Fruit fly (Drosophila melanogaster): Measurements from ENCODE around the gene CG13891.

DNA sequence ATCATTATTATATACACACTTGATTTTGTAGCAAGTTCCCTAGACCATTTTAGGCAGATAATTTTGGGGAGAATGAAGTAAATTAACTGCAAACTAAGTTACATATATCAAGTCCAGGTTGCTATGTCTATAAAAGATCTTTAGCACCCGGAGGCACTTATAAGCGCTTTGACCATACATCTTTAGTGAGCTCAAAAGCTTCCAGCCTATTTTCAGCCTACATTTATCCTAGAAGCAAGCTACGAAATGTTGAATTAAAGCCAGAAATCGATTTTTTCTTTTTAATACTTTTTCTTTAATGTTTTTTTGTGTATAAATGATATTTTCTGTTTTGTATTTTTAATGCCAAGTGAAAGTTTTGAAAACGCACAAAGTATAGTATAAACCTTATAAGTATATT lies at the start of gene CG13891:
- TF ChIP-seq h (optimal IDR thresholded peaks at IDR 0.05) (no peak), Myc (optimal IDR thresholded peaks at IDR 0.05) (no peak), psq (optimal IDR thresholded peaks at IDR 0.05) (no peak)

Data from Kc167 (cell line).